Worm (Caenorhabditis elegans) whole organism, L3 larva: ENCODE data around the gene C55A1.7.

ENCODE experiments used
- nhr-11 ChIP-seq: fragments of 150-350 bp; optimal IDR thresholded peaks from 2 replicates; lab custom pipeline; 2014; ENCODE audit warnings: missing biosample characterization, missing genetic modification characterization
- pha-4 ChIP-seq: fragments of 150-350 bp; optimal IDR thresholded peaks from 2 replicates; lab custom pipeline; 2014; ENCODE audit warnings: missing biosample characterization, missing genetic modification reagents, missing genetic modification characterization

DNA sequence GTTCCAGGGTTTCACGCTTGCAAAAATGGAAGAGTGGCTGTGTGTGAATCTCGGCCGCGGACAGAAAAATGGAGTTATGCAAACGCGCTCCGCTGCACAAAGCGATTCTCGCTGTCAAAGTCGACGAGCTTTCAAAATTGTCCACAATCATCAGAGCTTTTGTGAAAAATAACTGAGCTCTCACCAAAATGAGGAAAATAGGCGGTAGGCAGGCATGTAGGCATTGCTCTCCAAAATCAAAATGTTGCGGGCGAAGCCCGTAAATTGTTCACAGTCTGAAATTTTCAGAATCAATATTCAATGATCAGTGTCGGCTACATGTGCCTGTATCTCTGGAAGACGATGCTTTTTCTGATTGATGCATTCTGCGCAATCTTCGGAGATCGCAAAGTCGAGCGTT lies 21.4 kb upstream of the C55A1.7 start, which contains the start of gene K06B4.4:
- TF ChIP-seq pha-4 (tag; lab: Kevin White, UChicago) (no peak), nhr-11 (tag; lab: Kevin White, UChicago) (no peak)
